Fruit fly (Drosophila melanogaster) whole organism, embryonic: Measurements from ENCODE around the gene enc.

Experiments used
- Abd-B ChIP-seq: fragments of 200-800 bp; sonication (Bioruptor generic); optimal IDR thresholded peaks from 2 replicates; lab custom pipeline; 2018; ENCODE audit warnings: missing biosample characterization, mild to moderate bottlenecking, missing genetic modification characterization, moderate library complexity
- CG11398 ChIP-seq: fragments of 200-800 bp; sonication (Bioruptor generic); optimal IDR thresholded peaks from 2 replicates; lab custom pipeline; 2016; ENCODE audit warnings: missing biosample characterization, missing genetic modification characterization
- CG15479 ChIP-seq: fragments of 200-800 bp; sonication (Bioruptor generic); optimal IDR thresholded peaks from 3 replicates; lab custom pipeline; 2019; ENCODE audit warnings: missing biosample characterization, mild to moderate bottlenecking, missing genetic modification characterization, moderate library complexity
- CG2889 ChIP-seq: fragments of 200-800 bp; sonication (Bioruptor generic); IDR thresholded peaks from 3 replicates; pipeline ENCODE4 v1.3.6; 2022; ENCODE audit warnings: missing biosample characterization, missing genetic modification characterization
- CG6765 ChIP-seq: fragments of 200-800 bp; sonication (Bioruptor generic); optimal IDR thresholded peaks from 3 replicates; lab custom pipeline; 2017; ENCODE audit warnings: missing biosample characterization, mild to moderate bottlenecking, missing genetic modification characterization
- CG8924 ChIP-seq: fragments of 200-800 bp; optimal IDR thresholded peaks from 3 replicates; lab custom pipeline; 2019; ENCODE audit warnings: missing biosample characterization, mild to moderate bottlenecking, missing genetic modification characterization, moderate library complexity
- Hr51 ChIP-seq, 2 experiments: fragments of 200-800 bp; sonication (Bioruptor generic); optimal IDR thresholded peaks; 2 replicates in 1 of 2; 3 replicates in 1 of 2; lab custom pipeline; 2016 to 2018; ENCODE audit warnings: missing biosample characterization in 2 of 2, missing genetic modification characterization in 2 of 2, mild to moderate bottlenecking in 1 of 2, moderate library complexity in 1 of 2
- Oli ChIP-seq: fragments of 200-800 bp; sonication (Bioruptor generic); optimal IDR thresholded peaks from 2 replicates; lab custom pipeline; 2018; ENCODE audit warnings: missing biosample characterization, mild to moderate bottlenecking, missing genetic modification characterization, moderate library complexity
- Vsx1 ChIP-seq: fragments of 200-800 bp; sonication (Bioruptor generic); optimal IDR thresholded peaks from 2 replicates; lab custom pipeline; 2017; ENCODE audit warnings: missing biosample characterization, mild to moderate bottlenecking, missing genetic modification characterization, missing genetic modification reagents
- danr ChIP-seq: fragments of 200-800 bp; sonication (Bioruptor generic); IDR thresholded peaks from 2 replicates; pipeline ENCODE4 v1.3.6; 2022; ENCODE audit warnings: missing biosample characterization, missing genetic modification characterization
- fd96Cb ChIP-seq: fragments of 200-800 bp; sonication (Bioruptor generic); optimal IDR thresholded peaks from 2 replicates; lab custom pipeline; 2018; ENCODE audit warnings: missing biosample characterization, mild to moderate bottlenecking, missing genetic modification characterization, moderate library complexity
- hb ChIP-seq: fragments of 200-800 bp; sonication (Bioruptor generic); IDR thresholded peaks from 3 replicates; pipeline ENCODE4 v1.3.6; 2022; ENCODE audit warnings: missing biosample characterization, missing genetic modification characterization; ENCODE audit not compliant: partially characterized antibody
- schlank ChIP-seq: fragments of 200-800 bp; sonication (Bioruptor generic); optimal IDR thresholded peaks from 2 replicates; lab custom pipeline; 2018; ENCODE audit warnings: missing biosample characterization, mild to moderate bottlenecking, missing genetic modification characterization

DNA sequence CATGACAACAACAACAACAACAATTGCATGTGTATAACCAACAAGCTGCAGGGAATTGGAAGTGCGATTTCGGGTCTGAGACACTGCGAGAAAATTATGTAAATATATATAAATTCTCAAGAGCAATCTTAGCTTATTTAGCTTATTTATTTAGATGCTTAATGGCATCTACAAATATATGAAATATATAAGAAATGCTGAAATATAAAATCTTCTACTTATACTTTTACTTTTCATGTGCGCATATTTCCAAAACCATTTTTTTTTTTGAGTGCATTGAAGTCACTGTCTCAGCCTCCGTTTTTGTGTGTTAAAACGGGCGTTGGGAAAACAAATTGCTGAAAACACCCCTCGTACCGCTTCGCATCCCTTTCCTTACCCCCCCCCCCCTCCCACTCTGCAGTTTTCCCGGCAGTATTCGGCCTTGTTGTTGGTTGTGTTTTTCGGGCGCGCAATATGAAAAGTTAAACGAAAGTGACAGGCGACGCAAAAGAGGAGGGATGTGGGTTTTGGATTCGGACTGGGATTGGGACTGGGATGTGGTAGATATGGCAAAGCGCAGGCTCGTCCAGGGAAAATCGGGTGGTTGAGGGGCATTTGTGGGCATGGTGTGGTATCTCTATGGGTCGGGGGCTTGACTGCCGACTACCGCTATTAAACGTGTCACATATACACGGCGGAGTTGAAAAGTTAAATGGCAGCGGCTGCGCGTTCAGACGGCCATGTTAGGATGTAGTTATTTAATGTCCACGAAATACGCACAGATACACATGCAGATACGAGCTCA is 36.9 kb downstream of the enc start:
- TF ChIP-seq Vsx1 = no peak
- no peak for TF ChIP-seq schlank
- no peak for TF ChIP-seq CG15479 (GFP tag; lab: Kevin White, UChicago)
- TF ChIP-seq CG8924 = peak; percentile 60
- TF ChIP-seq fd96Cb (tag; lab: Kevin White, UChicago) = peak; percentile 41
- no peak for TF ChIP-seq hb (GFP tag; lab: Robert Waterston, UW)
- TF ChIP-seq CG6765 (GFP tag; lab: Kevin White, UChicago) = no peak
- peak; percentile 42 for TF ChIP-seq Abd-B
- peak in 1 of 2 experiments; percentile 56 for TF ChIP-seq Hr51 (GFP tag; optimal IDR thresholded peaks at IDR 0.05; lab: Kevin White, UChicago)
- no peak for TF ChIP-seq CG11398 (GFP tag; lab: Kevin White, UChicago)
- TF ChIP-seq CG2889 (GFP tag; lab: Robert Waterston, UW) = no peak
- peak; percentile 69 for TF ChIP-seq Oli (tag; lab: Kevin White, UChicago)
- no peak for TF ChIP-seq danr
